Worm (Caenorhabditis elegans): ENCODE measurements around the gene Y57A10A.13.

Y57A10A.13 gene

DNA sequence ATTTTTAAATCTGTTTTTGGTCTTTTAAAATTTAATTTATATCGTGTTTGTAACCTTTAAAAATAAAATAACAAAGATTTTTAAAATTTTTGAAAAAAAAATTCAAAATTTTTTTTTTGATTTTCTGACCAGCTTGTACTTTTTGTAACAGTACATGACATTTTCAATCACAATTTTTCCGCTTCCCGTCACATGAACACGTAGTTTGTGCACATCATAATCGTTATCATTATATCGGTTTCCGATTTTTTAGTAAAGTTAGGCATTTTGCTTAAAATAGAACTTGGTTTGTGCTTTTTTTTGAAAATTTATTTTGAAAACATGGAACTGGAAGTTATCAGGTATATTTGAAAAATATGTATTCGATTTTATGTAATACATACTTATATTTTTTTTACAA is 2.0 kb upstream of the Y57A10A.13 start:
- TF ChIP-seq unc-86 (tag; optimal IDR thresholded peaks at IDR 0.05) (no peak), elt-2 (tag; optimal IDR thresholded peaks at IDR 0.05) (peak; percentile 47), blmp-1 (tag; optimal IDR thresholded peaks at IDR 0.05) (no peak)

ce11 chrII:12185710-12186109 is 1.0 kb upstream of the Y57A10A.13 start, which contains the start of gene Y57A10A.14:
Gene Y57A10A.14 (plus strand): TSS chrII:12185937.
- TF ChIP-seq aha-1 (tag; optimal IDR thresholded peaks at IDR 0.05) (no peak), pqm-1 (tag; optimal IDR thresholded peaks at IDR 0.05) (peak; percentile 52), ets-5 (GFP tag; IDR thresholded peaks at IDR 0.05) (no peak), pax-3 (tag; optimal IDR thresholded peaks at IDR 0.05) (no peak), C34B4.2 (tag; optimal IDR thresholded peaks at IDR 0.05) (no peak), nhr-77 (tag; optimal IDR thresholded peaks at IDR 0.05) (no peak), blmp-1 (tag; optimal IDR thresholded peaks at IDR 0.05) (no peak), alr-1 (tag; optimal IDR thresholded peaks at IDR 0.05; ENCODE audit: borderline replicate concordance) (no peak), grh-1 (GFP tag; IDR thresholded peaks at IDR 0.05) (no peak), nhr-28 (tag; optimal IDR thresholded peaks at IDR 0.05) (no peak), isw-1 (GFP tag; IDR thresholded peaks at IDR 0.05) (no peak), nhr-85 (tag) (no peak), tbx-2 (tag; optimal IDR thresholded peaks at IDR 0.05) (no peak), fos-1 (tag; optimal IDR thresholded peaks at IDR 0.05) (no peak), nhr-90 (tag; optimal IDR thresholded peaks at IDR 0.05; ENCODE audit: poor library complexity) (no peak), ama-1 (optimal IDR thresholded peaks at IDR 0.05) (no peak), fkh-10 (GFP tag; optimal IDR thresholded peaks at IDR 0.05) (no peak), sup-37 (GFP tag; optimal IDR thresholded peaks at IDR 0.05) (no peak), egl-27 (tag; optimal IDR thresholded peaks at IDR 0.05) (no peak), zip-4 (GFP tag; optimal IDR thresholded peaks at IDR 0.05) (no peak), mef-2 (tag; optimal IDR thresholded peaks at IDR 0.05) (no peak), ces-1 (GFP tag; optimal IDR thresholded peaks at IDR 0.05) (no peak), unc-130 (tag; optimal IDR thresholded peaks at IDR 0.05) (no peak), elt-2 (tag; optimal IDR thresholded peaks at IDR 0.05) (peak; percentile 91), lin-15B (tag; optimal IDR thresholded peaks at IDR 0.05) (no peak), nhr-76 (tag; optimal IDR thresholded peaks at IDR 0.05) (no peak), lin-39 (tag; optimal IDR thresholded peaks at IDR 0.05) (no peak), jun-1 (tag; optimal IDR thresholded peaks at IDR 0.05) (peak; percentile 39), efl-1 (optimal IDR thresholded peaks at IDR 0.05) (no peak), efl-1 (GFP tag; optimal IDR thresholded peaks at IDR 0.05 in 1 of 2) (peak in 1 of 2 experiments; percentile 88), dsc-1 (tag; optimal IDR thresholded peaks at IDR 0.05) (no peak), dpl-1 (GFP tag; optimal IDR thresholded peaks at IDR 0.05) (peak in 1 of 3 experiments; percentile 4), skn-1 (tag; optimal IDR thresholded peaks at IDR 0.05) (no peak), unc-86 (tag; optimal IDR thresholded peaks at IDR 0.05) (no peak), unc-98 (GFP tag; IDR thresholded peaks at IDR 0.05) (no peak), tlp-1 (tag; optimal IDR thresholded peaks at IDR 0.05) (peak; percentile 72), xbp-1 (tag; optimal IDR thresholded peaks at IDR 0.05) (no peak), snu-23 (GFP tag; optimal IDR thresholded peaks at IDR 0.05) (no peak), nhr-20 (tag; optimal IDR thresholded peaks at IDR 0.05) (no peak), hlh-17 (GFP tag; optimal IDR thresholded peaks at IDR 0.05; ENCODE audit: borderline replicate concordance) (no peak), nhr-19 (GFP tag; conservative IDR thresholded peaks at IDR 0.05) (no peak), ceh-90 (tag; optimal IDR thresholded peaks at IDR 0.05) (no peak), hlh-4 (tag; optimal IDR thresholded peaks at IDR 0.05) (no peak), C04F5.9 (tag; optimal IDR thresholded peaks at IDR 0.05) (no peak), lir-3 (tag; optimal IDR thresholded peaks at IDR 0.05; ENCODE audit: poor library complexity) (no peak), mep-1 (tag; optimal IDR thresholded peaks at IDR 0.05) (no peak), fkh-8 (tag; optimal IDR thresholded peaks at IDR 0.05) (no peak), lin-35 (GFP tag; optimal IDR thresholded peaks at IDR 0.05) (peak in 1 of 2 experiments; percentile 19), C16A3.4 (tag; optimal IDR thresholded peaks at IDR 0.05) (no peak), ceh-88 (GFP tag; IDR thresholded peaks at IDR 0.05) (no peak), vab-15 (tag; optimal IDR thresholded peaks at IDR 0.05) (no peak)

All from whole organism, L1 larva.